Fruit fly (Drosophila melanogaster): ENCODE data around the gene Strip.

- no peak for TF ChIP-seq CG33017 (tag; optimal IDR thresholded peaks at IDR 0.05)
- no peak for TF ChIP-seq Crg-1 (GFP tag; optimal IDR thresholded peaks at IDR 0.05)
- TF ChIP-seq CG7045 (GFP tag; optimal IDR thresholded peaks at IDR 0.05), result no peak
- TF ChIP-seq cic (GFP tag; optimal IDR thresholded peaks at IDR 0.05), result no peak
- TF ChIP-seq Clk (GFP tag; optimal IDR thresholded peaks at IDR 0.05), result no peak
- TF ChIP-seq CG5204 (GFP tag; optimal IDR thresholded peaks at IDR 0.05), result no peak
Measured at dm6 chr3L:3337345-3337928, 8.8 kb upstream of the Strip start.

Data from whole organism, adult.